Worm (Caenorhabditis elegans) whole organism, mixed stage, embryonic: ENCODE measurements around the gene atp-5.

Experiments
- lin-13 ChIP-seq: fragments of 150-350 bp; optimal IDR thresholded peaks from 2 replicates; lab custom pipeline; 2014; ENCODE audit warnings: missing biosample characterization, missing genetic modification characterization
- lsy-2 ChIP-seq: fragments of 150-350 bp; optimal IDR thresholded peaks from 2 replicates; lab custom pipeline; 2014; ENCODE audit warnings: missing biosample characterization, missing genetic modification characterization
- nhr-12 ChIP-seq: fragments of 150-350 bp; optimal IDR thresholded peaks from 2 replicates; lab custom pipeline; 2014; ENCODE audit warnings: missing biosample characterization, missing genetic modification characterization
- nhr-76 ChIP-seq: sonication (generic microtip); optimal IDR thresholded peaks from 2 replicates; lab custom pipeline; 2017; ENCODE audit warnings: missing biosample characterization, missing genetic modification characterization
- unc-39 ChIP-seq: fragments of 150-350 bp; optimal IDR thresholded peaks from 2 replicates; lab custom pipeline; 2014; ENCODE audit warnings: missing biosample characterization, missing genetic modification characterization
- ztf-11 ChIP-seq: fragments of 150-350 bp; optimal IDR thresholded peaks from 2 replicates; lab custom pipeline; 2014; ENCODE audit warnings: missing biosample characterization, missing genetic modification characterization

DNA sequence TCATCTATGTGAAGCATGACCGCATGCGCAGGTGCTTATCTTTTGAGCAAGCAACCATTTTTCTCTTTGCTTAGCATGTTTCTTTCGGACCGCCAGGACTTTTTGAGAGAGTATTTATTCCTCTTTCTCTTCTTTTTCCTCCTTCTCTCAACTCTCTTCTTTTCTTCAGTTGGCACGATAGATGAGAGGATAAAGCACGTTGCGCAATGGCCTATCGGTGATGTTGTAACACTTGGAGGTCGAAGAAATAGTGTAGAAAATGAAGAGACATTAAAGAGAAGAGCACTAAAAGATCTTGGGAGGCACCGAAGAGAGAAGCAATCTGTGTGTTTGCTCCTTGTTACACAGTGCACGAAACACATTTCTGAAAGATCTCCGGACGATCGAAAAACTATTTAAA, 40.0 kb downstream of the atp-5 start:
- TF ChIP-seq nhr-12 (no peak), lin-13 (tag; lab: Kevin White, UChicago) (no peak), ztf-11 (tag; lab: Kevin White, UChicago) (no peak), lsy-2 (tag; lab: Kevin White, UChicago) (no peak), nhr-76 (tag; lab: Kevin White, UChicago) (no peak), unc-39 (no peak)
